Fruit fly (Drosophila melanogaster) whole organism, prepupa: Measurements from ENCODE around the gene Cp7Fa.
A peak's percentile ranks its signal among the peaks of the same experiment; 100 is the strongest.

Experiments
- CG10669 ChIP-seq: fragments of 200-800 bp; sonication (Bioruptor generic); optimal IDR thresholded peaks from 3 replicates; lab custom pipeline; 2018; ENCODE audit warnings: missing biosample characterization, mild to moderate bottlenecking, missing genetic modification characterization, moderate library complexity
- CG15336 ChIP-seq: fragments of 200-800 bp; sonication (Bioruptor generic); IDR thresholded peaks from 2 replicates; pipeline ENCODE4 v1.3.6; 2022; ENCODE audit warnings: missing biosample characterization, missing genetic modification characterization
- CG4318 ChIP-seq: fragments of 200-800 bp; sonication (Bioruptor generic); optimal IDR thresholded peaks from 3 replicates; lab custom pipeline; 2017; ENCODE audit warnings: missing biosample characterization, mild to moderate bottlenecking, missing genetic modification characterization
- CG6163 ChIP-seq: fragments of 200-800 bp; sonication (Bioruptor generic); IDR thresholded peaks from 3 replicates; pipeline ENCODE4 v1.3.6; 2022; ENCODE audit warnings: missing biosample characterization, missing genetic modification characterization
- CG6808 ChIP-seq: fragments of 200-800 bp; sonication (Bioruptor generic); optimal IDR thresholded peaks from 3 replicates; lab custom pipeline; 2017; ENCODE audit warnings: missing biosample characterization, missing genetic modification characterization, mild to moderate bottlenecking, moderate library complexity, missing genetic modification reagents
- Eip75B ChIP-seq: fragments of 200-800 bp; sonication (Bioruptor generic); optimal IDR thresholded peaks from 3 replicates; lab custom pipeline; 2016; ENCODE audit warnings: missing biosample characterization, missing genetic modification characterization
- Ets21C ChIP-seq: fragments of 200-800 bp; sonication (Bioruptor generic); optimal IDR thresholded peaks from 3 replicates; lab custom pipeline; 2016; ENCODE audit warnings: missing biosample characterization, missing genetic modification characterization
- Sox102F ChIP-seq: fragments of 200-800 bp; sonication (Bioruptor generic); optimal IDR thresholded peaks from 2 replicates; lab custom pipeline; 2016; ENCODE audit warnings: missing biosample characterization, mild to moderate bottlenecking, missing genetic modification characterization
- achi ChIP-seq: fragments of 200-800 bp; sonication (Bioruptor generic); optimal IDR thresholded peaks from 3 replicates; lab custom pipeline; 2016; ENCODE audit warnings: missing biosample characterization, missing genetic modification characterization
- dsx ChIP-seq: fragments of 200-800 bp; optimal IDR thresholded peaks from 3 replicates; lab custom pipeline; 2019; ENCODE audit warnings: missing biosample characterization, mild to moderate bottlenecking, missing genetic modification characterization, moderate library complexity; ENCODE audit not compliant: poor library complexity, severe bottlenecking
- fkh ChIP-seq: fragments of 200-800 bp; sonication (Bioruptor generic); optimal IDR thresholded peaks from 3 replicates; lab custom pipeline; 2017; ENCODE audit warnings: missing biosample characterization, mild to moderate bottlenecking, missing genetic modification characterization, moderate library complexity
- pdm3 ChIP-seq: fragments of 200-800 bp; sonication (Bioruptor generic); optimal IDR thresholded peaks from 3 replicates; lab custom pipeline; 2016; ENCODE audit warnings: missing biosample characterization, missing genetic modification characterization
- salr ChIP-seq, 2 experiments: fragments of 200-800 bp; sonication (Bioruptor generic); optimal IDR thresholded peaks; 3 replicates each; lab custom pipeline; 2016 to 2018; ENCODE audit warnings: missing biosample characterization in 2 of 2, missing genetic modification characterization in 2 of 2, mild to moderate bottlenecking in 1 of 2

DNA sequence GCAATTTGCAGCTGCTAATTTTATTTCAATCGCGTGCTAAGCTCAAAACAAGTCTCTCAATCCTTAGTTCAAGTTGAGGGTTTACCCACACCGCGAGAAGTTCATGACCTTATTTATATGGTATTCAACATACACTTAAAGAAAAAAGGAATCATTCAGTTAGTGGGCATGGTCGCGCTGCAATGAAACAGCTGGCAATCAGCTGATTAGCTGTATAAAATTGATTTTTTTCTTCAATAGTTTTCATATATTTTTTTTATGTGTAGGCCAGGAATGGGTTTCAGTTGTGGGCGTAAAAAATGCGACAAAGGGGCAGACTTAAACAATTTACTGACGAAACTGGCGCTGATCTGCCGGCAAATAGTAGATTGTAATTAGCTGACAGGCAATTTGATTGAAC, 28.5 kb downstream of the Cp7Fa start:
- no peak for TF ChIP-seq CG15336 (GFP tag; lab: Robert Waterston, UW)
- no peak for TF ChIP-seq CG6808 (GFP tag; lab: Kevin White, UChicago)
- peak; percentile 16 for TF ChIP-seq achi (GFP tag; lab: Kevin White, UChicago)
- TF ChIP-seq salr (GFP tag; optimal IDR thresholded peaks at IDR 0.05; lab: Kevin White, UChicago) = no peak
- TF ChIP-seq CG10669 (GFP tag; lab: Kevin White, UChicago) = peak; percentile 7
- peak; percentile 52; the same call in 2 of the 3 replicates for TF ChIP-seq CG6163
- no peak for TF ChIP-seq Ets21C
- no peak for TF ChIP-seq Sox102F (GFP tag; lab: Kevin White, UChicago)
- TF ChIP-seq CG4318 (GFP tag; lab: Kevin White, UChicago) = no peak
- TF ChIP-seq Eip75B (GFP tag; lab: Kevin White, UChicago) = no peak
- TF ChIP-seq dsx (GFP tag; lab: Kevin White, UChicago) = no peak
- TF ChIP-seq fkh (GFP tag; lab: Kevin White, UChicago) = no peak
- peak; percentile 15 for TF ChIP-seq pdm3 (GFP tag; lab: Kevin White, UChicago)
